Fruit fly (Drosophila melanogaster): ENCODE data around the gene CG34427.

DNA sequence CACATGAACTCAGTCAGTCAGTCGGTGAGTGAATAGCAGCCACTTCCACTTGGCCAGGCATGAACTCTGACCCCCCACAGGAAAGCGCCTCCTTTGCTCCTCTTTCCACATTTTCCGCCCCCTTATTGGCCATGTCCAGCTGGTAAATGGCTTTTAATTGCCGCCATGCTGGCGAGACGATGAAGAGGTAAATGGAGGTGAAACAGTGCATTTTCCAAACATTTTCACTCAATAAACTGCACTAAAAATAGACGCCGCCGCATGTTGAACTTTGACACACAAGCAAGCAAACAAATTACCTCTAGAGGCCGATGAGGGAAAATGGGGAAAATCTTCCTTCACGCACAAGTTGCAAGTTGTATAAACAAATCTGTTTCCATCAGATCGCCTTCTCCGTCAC lies 45.3 kb downstream of the CG34427 start:
- TF ChIP-seq ovo (GFP tag; optimal IDR thresholded peaks at IDR 0.05) (no peak), CG33017 (tag; optimal IDR thresholded peaks at IDR 0.05) (no peak), CG1620 (GFP tag; optimal IDR thresholded peaks at IDR 0.05) (no peak), Hr96 (GFP tag; optimal IDR thresholded peaks at IDR 0.05) (no peak), CG7045 (GFP tag; optimal IDR thresholded peaks at IDR 0.05) (no peak), pad (GFP tag; optimal IDR thresholded peaks at IDR 0.05) (no peak)
